Worm (Caenorhabditis elegans): Measurements from ENCODE around the gene Y71H2AM.20.

DNA sequence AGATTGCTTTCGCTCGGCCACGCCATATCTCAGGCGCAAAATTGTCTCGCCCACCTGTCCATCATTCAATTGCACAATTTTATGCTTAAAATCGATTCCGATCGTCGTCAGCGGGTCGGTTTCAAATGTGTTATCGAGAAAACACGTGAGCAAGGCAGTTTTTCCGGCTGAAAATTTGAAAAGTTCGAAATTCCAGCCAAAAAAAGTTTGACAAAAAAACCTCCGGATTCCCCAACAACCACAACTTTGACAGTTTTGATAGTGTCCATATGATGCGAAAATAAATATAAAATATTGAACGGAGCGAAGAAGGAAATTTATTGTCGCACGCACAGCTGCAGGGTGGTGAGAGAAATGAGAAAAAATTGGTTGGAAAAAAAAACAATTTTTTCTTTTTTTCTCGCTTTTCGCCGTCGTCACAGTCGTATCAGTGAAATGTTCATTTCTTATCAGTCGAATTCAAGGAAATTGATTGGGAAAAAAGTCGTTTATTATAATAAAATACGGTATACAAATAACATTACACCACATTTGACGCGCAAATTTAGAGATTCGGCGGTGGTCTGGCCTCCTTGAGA, 52.1 kb downstream of the Y71H2AM.20 start, which contains the start of gene Y71H2AM.12:
- TF ChIP-seq blmp-1 (tag; optimal IDR thresholded peaks at IDR 0.05) (no peak), lin-39 (tag; optimal IDR thresholded peaks at IDR 0.05) (no peak), nhr-12 (tag; optimal IDR thresholded peaks at IDR 0.05) (no peak), tbx-2 (tag; optimal IDR thresholded peaks at IDR 0.05) (no peak), zag-1 (tag; optimal IDR thresholded peaks at IDR 0.05) (no peak), nhr-11 (tag; optimal IDR thresholded peaks at IDR 0.05) (no peak), Y116A8C.19 (tag; optimal IDR thresholded peaks at IDR 0.05; ENCODE audit: borderline replicate concordance) (no peak), alr-1 (tag; optimal IDR thresholded peaks at IDR 0.05; ENCODE audit: borderline replicate concordance) (no peak), mdl-1 (tag; optimal IDR thresholded peaks at IDR 0.05) (no peak), ces-1 (GFP tag; optimal IDR thresholded peaks at IDR 0.05) (no peak), C04F5.9 (tag; optimal IDR thresholded peaks at IDR 0.05) (no peak), ztf-4 (tag; optimal IDR thresholded peaks at IDR 0.05) (no peak), nhr-76 (tag; optimal IDR thresholded peaks at IDR 0.05) (no peak)

Data from whole organism, L1 larva.